Worm (Caenorhabditis elegans) whole organism, midembryonic: Measurements from ENCODE around the gene srh-166.

Experiments used
- T22C8.4 ChIP-seq: fragments of 200-800 bp; sonication (Bioruptor generic); IDR thresholded peaks from 2 replicates; pipeline ENCODE4 v1.3.6; 2022; ENCODE audit warnings: missing genetic modification characterization, missing compliant biosample characterization
- cog-1 ChIP-seq: sonication (generic microtip); optimal IDR thresholded peaks from 2 replicates; lab custom pipeline; 2016; ENCODE audit warnings: missing genetic modification characterization, missing compliant biosample characterization
- flt-1 ChIP-seq: fragments of 200-800 bp; sonication (Bioruptor generic); IDR thresholded peaks from 2 replicates; pipeline ENCODE4 v1.3.6; 2022; ENCODE audit warnings: missing genetic modification characterization, missing compliant biosample characterization
- klf-2 ChIP-seq: fragments of 200-800 bp; sonication (Bioruptor generic); conservative IDR thresholded peaks from 2 replicates; pipeline ENCODE4 v1.3.6; 2022; ENCODE audit warnings: missing genetic modification reagents, missing genetic modification characterization, missing compliant biosample characterization
- med-1 ChIP-seq: sonication (generic microtip); optimal IDR thresholded peaks from 2 replicates; lab custom pipeline; 2017; ENCODE audit warnings: missing genetic modification characterization, mild to moderate bottlenecking, missing compliant biosample characterization, antibody characterized with exemption, missing genetic modification reagents; ENCODE audit not compliant: insufficient read depth
- ref-1 ChIP-seq: fragments of 200-800 bp; sonication (Bioruptor generic); conservative IDR thresholded peaks from 2 replicates; pipeline ENCODE4 v1.3.6; 2022; ENCODE audit warnings: missing genetic modification reagents, missing genetic modification characterization, missing compliant biosample characterization
- tab-1 ChIP-seq: fragments of 200-800 bp; sonication (Bioruptor generic); IDR thresholded peaks from 2 replicates; pipeline ENCODE4 v1.3.6; 2022; ENCODE audit warnings: missing genetic modification characterization, missing compliant biosample characterization
- ztf-29 ChIP-seq: fragments of 200-800 bp; sonication (Bioruptor generic); IDR thresholded peaks from 2 replicates; pipeline ENCODE4 v1.3.6; 2022; ENCODE audit warnings: missing genetic modification reagents, missing genetic modification characterization, missing compliant biosample characterization

DNA sequence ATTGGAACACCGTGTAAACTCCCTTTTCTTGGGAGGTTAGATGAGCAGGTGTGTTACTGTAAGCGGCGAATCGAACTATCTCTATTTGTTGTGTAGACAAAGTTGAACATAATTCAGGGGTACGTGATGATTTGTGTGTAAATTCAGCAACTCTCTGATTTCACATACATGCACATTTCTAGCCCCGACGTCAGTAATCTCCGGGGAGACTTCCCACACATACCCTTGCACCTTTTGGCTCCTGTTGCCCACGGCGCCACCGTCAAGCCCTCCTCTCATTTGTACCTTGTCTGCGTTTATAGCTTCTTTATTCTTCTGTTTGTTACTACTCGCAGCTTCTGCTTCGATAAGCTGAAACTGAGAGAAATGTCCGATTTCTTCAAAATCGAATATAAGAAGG, 6.7 kb downstream of the srh-166 start, which contains the start of gene Y38H6C.25:
- no peak for TF ChIP-seq ztf-29 (GFP tag; lab: Robert Waterston, UW)
- no peak for TF ChIP-seq med-1 (GFP tag; lab: Kevin White, UChicago)
- no peak for TF ChIP-seq T22C8.4 (GFP tag; lab: Robert Waterston, UW)
- TF ChIP-seq cog-1 (tag; lab: Kevin White, UChicago) = no peak
- TF ChIP-seq flt-1 (GFP tag; lab: Robert Waterston, UW) = no peak
- no peak for TF ChIP-seq klf-2 (GFP tag; lab: Robert Waterston, UW)
- no peak for TF ChIP-seq tab-1 (GFP tag; lab: Robert Waterston, UW)
- no peak for TF ChIP-seq ref-1
